Worm (Caenorhabditis elegans): Measurements from ENCODE around the gene C33B4.5.

DNA sequence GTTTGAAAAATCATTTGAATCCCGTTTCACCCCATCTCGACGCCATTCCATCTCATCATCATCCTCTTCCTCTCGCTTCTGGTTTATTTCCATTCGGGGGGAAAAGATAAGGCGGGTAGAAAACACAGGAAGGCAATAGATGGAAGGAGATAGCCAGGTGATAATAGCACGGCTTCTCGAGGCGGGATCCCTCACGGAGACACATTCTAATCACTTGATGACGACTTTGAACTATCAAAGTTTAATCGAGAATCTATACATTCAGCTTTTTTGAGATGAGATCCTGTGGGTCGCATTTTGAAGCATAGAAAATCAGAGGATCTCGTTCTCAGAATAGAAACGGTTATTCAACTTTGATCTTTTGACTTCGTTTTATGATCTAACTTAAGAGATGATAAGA is 11.1 kb upstream of the C33B4.5 start, which contains the start of gene C33B4.2:
- TF ChIP-seq nhr-237 (tag; optimal IDR thresholded peaks at IDR 0.05) (no peak), ztf-11 (tag; optimal IDR thresholded peaks at IDR 0.05) (no peak)

All from whole organism, mixed stage, embryonic.